Worm (Caenorhabditis elegans): ENCODE data around the gene C27C12.4.
A peak's percentile ranks its signal among the peaks of the same experiment; 100 is the strongest.

Gene C27C12.4

ce11 chrX:14804706-14805105 lies 49.2 kb upstream of the C27C12.4 start:
- TF ChIP-seq eor-1 (tag; optimal IDR thresholded peaks at IDR 0.05) (no peak), tbx-2 (tag; optimal IDR thresholded peaks at IDR 0.05) (peak; percentile 47), lin-39 (tag; optimal IDR thresholded peaks at IDR 0.05) (peak; percentile 61), nfya-1 (tag; optimal IDR thresholded peaks at IDR 0.05; ENCODE audit: insufficient read depth) (peak; percentile 37), hmg-11 (tag; optimal IDR thresholded peaks at IDR 0.05) (peak; percentile 77), lin-15B (tag; optimal IDR thresholded peaks at IDR 0.05) (no peak), nhr-43 (tag; optimal IDR thresholded peaks at IDR 0.05; ENCODE audit: poor library complexity, severe bottlenecking) (peak; percentile 45), ztf-11 (tag; optimal IDR thresholded peaks at IDR 0.05) (no peak), nhr-25 (tag; optimal IDR thresholded peaks at IDR 0.05) (no peak), nhr-12 (tag; optimal IDR thresholded peaks at IDR 0.05) (no peak), pqm-1 (tag; optimal IDR thresholded peaks at IDR 0.05) (peak; percentile 6), R02D3.7 (tag; optimal IDR thresholded peaks at IDR 0.05) (no peak), nhr-67 (tag; optimal IDR thresholded peaks at IDR 0.05) (no peak), nhr-237 (tag; optimal IDR thresholded peaks at IDR 0.05) (no peak), elt-2 (tag; optimal IDR thresholded peaks at IDR 0.05) (peak; percentile 50), ceh-9 (tag; optimal IDR thresholded peaks at IDR 0.05) (no peak), ceh-16 (tag; optimal IDR thresholded peaks at IDR 0.05) (no peak), pha-4 (tag; optimal IDR thresholded peaks at IDR 0.05) (peak; percentile 33)

DNA sequence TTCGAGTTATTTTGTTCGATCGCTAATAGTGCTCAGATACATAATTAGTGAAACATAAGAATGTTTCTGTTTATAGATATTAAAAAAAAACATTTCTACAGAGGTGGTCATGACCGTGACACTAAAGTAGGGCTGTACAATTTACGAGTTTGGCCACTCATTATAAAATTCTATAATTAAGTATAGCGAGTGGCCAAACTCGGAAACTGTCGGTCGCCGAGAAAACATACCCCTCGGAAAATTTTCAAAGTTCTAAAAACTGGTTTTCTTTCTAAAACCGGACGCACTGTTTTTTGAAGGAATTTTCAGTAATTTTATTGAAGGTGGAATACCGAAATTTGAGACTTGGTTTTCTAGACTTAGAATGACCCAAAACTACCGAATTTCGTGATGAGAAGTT lies 48.1 kb upstream of the C27C12.4 start:
- no peak for TF ChIP-seq fkh-10 (GFP tag; optimal IDR thresholded peaks at IDR 0.05)
- no peak for TF ChIP-seq nhr-12 (tag; optimal IDR thresholded peaks at IDR 0.05)
- no peak for TF ChIP-seq nhr-67 (tag; optimal IDR thresholded peaks at IDR 0.05)
- no peak for TF ChIP-seq ztf-11 (tag; optimal IDR thresholded peaks at IDR 0.05)
- TF ChIP-seq nhr-11 (tag; optimal IDR thresholded peaks at IDR 0.05): no peak
- no peak for TF ChIP-seq jun-1 (tag; optimal IDR thresholded peaks at IDR 0.05)
- no peak for TF ChIP-seq nhr-76 (tag; optimal IDR thresholded peaks at IDR 0.05)
- no peak for TF ChIP-seq mml-1 (tag; optimal IDR thresholded peaks at IDR 0.05)
- TF ChIP-seq nhr-77 (tag; optimal IDR thresholded peaks at IDR 0.05): no peak
- no peak for TF ChIP-seq daf-12 (tag; optimal IDR thresholded peaks at IDR 0.05)
- TF ChIP-seq unc-62 (GFP tag; optimal IDR thresholded peaks at IDR 0.05): no peak
- TF ChIP-seq egl-5 (tag; optimal IDR thresholded peaks at IDR 0.05): no peak
- no peak for TF ChIP-seq elt-3 (tag; optimal IDR thresholded peaks at IDR 0.05)
- TF ChIP-seq elt-2 (tag; optimal IDR thresholded peaks at IDR 0.05): no peak
- TF ChIP-seq ceh-9 (tag; optimal IDR thresholded peaks at IDR 0.05): no peak
- TF ChIP-seq pha-4 (tag; optimal IDR thresholded peaks at IDR 0.05): no peak
- TF ChIP-seq mdl-1 (tag; optimal IDR thresholded peaks at IDR 0.05): no peak
- TF ChIP-seq elt-1 (tag; optimal IDR thresholded peaks at IDR 0.05): no peak
- TF ChIP-seq fos-1 (tag; optimal IDR thresholded peaks at IDR 0.05): no peak
- TF ChIP-seq lin-15B (tag; optimal IDR thresholded peaks at IDR 0.05): no peak

DNA sequence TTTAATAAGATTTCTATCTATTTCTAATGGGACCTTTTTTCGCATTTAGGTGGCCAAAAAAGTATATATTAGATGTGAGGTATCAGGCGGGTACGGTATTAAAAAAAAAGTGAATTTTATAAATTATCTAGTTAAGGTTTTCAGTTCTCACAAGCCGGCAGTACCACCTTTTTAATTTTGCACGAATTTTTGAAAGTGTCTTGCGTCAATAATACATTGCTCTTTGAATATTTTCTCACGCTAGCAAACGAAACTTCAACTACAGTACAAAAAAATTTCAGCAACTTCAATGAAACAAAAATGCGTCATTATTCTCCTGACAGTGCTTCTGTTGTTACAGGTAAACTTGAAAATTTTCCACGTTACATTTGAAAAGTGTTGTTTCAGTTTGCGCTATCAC lies 47.0 kb upstream of the C27C12.4 start, which contains the start of gene F42D1.4:
F42D1.4 (plus strand) TSS at position 301 of the 400 bp plus-strand sequence.
- TF ChIP-seq nhr-77 (tag; optimal IDR thresholded peaks at IDR 0.05) (no peak), nhr-28 (tag; optimal IDR thresholded peaks at IDR 0.05) (no peak)

DNA sequence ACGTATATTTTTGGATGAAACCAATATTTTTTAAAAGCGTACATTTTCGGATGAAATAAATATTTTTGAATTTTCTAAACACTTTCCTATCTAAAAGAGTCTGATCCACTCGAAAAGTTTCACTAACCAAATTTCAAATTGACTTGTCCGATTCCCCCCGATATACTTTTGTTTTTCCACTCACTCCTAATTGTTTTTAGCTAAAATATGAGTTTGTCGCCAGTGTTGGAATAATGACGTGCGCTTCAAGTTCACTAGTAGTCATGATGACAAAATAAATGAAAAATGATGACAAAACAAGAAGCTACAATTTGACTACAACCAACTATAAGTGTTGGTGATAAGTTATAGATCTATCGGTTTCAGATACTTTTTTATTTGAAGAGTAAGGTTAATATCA lies 45.1 kb upstream of the C27C12.4 start:
- TF ChIP-seq skn-1 (tag; optimal IDR thresholded peaks at IDR 0.05): peak; percentile 71
- TF ChIP-seq eor-1 (tag; optimal IDR thresholded peaks at IDR 0.05): no peak
- TF ChIP-seq ceh-82 (tag; optimal IDR thresholded peaks at IDR 0.05): no peak
- peak; percentile 68 for TF ChIP-seq ama-1 (optimal IDR thresholded peaks at IDR 0.05)

DNA sequence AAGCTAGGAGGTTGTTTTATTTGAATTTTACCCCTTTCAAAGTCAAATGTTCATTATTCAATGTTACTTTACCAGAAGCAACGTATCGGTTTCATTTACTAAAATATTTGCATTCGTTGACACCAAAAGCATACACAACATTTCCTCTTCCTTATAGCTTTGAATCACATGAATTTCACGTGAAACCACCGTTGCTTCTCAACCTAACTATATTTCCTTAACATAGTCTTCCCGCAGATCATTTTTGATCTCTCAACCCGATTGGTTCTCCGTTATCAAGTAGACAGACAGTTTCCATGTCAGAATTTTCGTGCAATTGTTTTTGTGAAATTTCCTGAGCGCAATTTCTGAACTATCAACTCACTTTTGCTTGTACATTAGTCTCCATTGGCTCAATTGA lies 44.0 kb upstream of the C27C12.4 start:
- no peak for TF ChIP-seq ceh-82 (tag; optimal IDR thresholded peaks at IDR 0.05)
- TF ChIP-seq fkh-10 (GFP tag; optimal IDR thresholded peaks at IDR 0.05): no peak
- peak; percentile 42 for TF ChIP-seq ceh-28 (tag; optimal IDR thresholded peaks at IDR 0.05)
- TF ChIP-seq ama-1 (optimal IDR thresholded peaks at IDR 0.05): peak; percentile 50
- no peak for TF ChIP-seq elt-3 (tag; optimal IDR thresholded peaks at IDR 0.05)
- TF ChIP-seq nhr-76 (tag; optimal IDR thresholded peaks at IDR 0.05): no peak
- TF ChIP-seq aly-2 (tag; optimal IDR thresholded peaks at IDR 0.05): no peak
- peak; percentile 76 for TF ChIP-seq mml-1 (tag; optimal IDR thresholded peaks at IDR 0.05)
- TF ChIP-seq daf-12 (tag; optimal IDR thresholded peaks at IDR 0.05): no peak
- no peak for TF ChIP-seq nhr-77 (tag; optimal IDR thresholded peaks at IDR 0.05)
- peak; percentile 36 for TF ChIP-seq nhr-23 (tag; optimal IDR thresholded peaks at IDR 0.05)
- TF ChIP-seq nhr-67 (tag; optimal IDR thresholded peaks at IDR 0.05): no peak
- TF ChIP-seq ZK546.5 (tag; optimal IDR thresholded peaks at IDR 0.05): no peak
- peak; percentile 57 for TF ChIP-seq pqm-1 (tag; optimal IDR thresholded peaks at IDR 0.05)
- TF ChIP-seq ztf-11 (tag; optimal IDR thresholded peaks at IDR 0.05): no peak
- TF ChIP-seq jun-1 (tag; optimal IDR thresholded peaks at IDR 0.05): no peak
- TF ChIP-seq unc-62 (GFP tag; optimal IDR thresholded peaks at IDR 0.05): no peak
- TF ChIP-seq egl-5 (tag; optimal IDR thresholded peaks at IDR 0.05): no peak
- no peak for TF ChIP-seq fkh-2 (tag; optimal IDR thresholded peaks at IDR 0.05)
- no peak for TF ChIP-seq egl-27 (tag; optimal IDR thresholded peaks at IDR 0.05)
- TF ChIP-seq mdl-1 (tag; optimal IDR thresholded peaks at IDR 0.05): no peak
- TF ChIP-seq pha-4 (tag; optimal IDR thresholded peaks at IDR 0.05): no peak
- no peak for TF ChIP-seq ceh-9 (tag; optimal IDR thresholded peaks at IDR 0.05)
- TF ChIP-seq nhr-25 (tag; optimal IDR thresholded peaks at IDR 0.05): no peak
- TF ChIP-seq eor-1 (tag; optimal IDR thresholded peaks at IDR 0.05): no peak
- peak; percentile 36 for TF ChIP-seq elt-2 (tag; optimal IDR thresholded peaks at IDR 0.05)
- TF ChIP-seq elt-1 (tag; optimal IDR thresholded peaks at IDR 0.05): no peak
- TF ChIP-seq ceh-16 (tag; optimal IDR thresholded peaks at IDR 0.05): no peak
- no peak for TF ChIP-seq hmg-11 (tag; optimal IDR thresholded peaks at IDR 0.05)
- TF ChIP-seq lsy-12 (tag; optimal IDR thresholded peaks at IDR 0.05): no peak
- no peak for TF ChIP-seq snpc-4 (tag; optimal IDR thresholded peaks at IDR 0.05)
